Worm (Caenorhabditis elegans) whole organism, L4 larva: ENCODE measurements around the gene C53A5.16.

Experiments used
- Y105C5A.15 ChIP-seq: fragments of 200-800 bp; sonication (Bioruptor generic); IDR thresholded peaks from 2 replicates; pipeline ENCODE4 v1.3.6; 2022; ENCODE audit warnings: missing genetic modification characterization, missing compliant biosample characterization
- ceh-28 ChIP-seq: fragments of 150-350 bp; optimal IDR thresholded peaks from 2 replicates; lab custom pipeline; 2014; ENCODE audit warnings: missing biosample characterization, missing genetic modification reagents, missing genetic modification characterization
- daf-8 ChIP-seq: fragments of 200-800 bp; sonication (Bioruptor generic); IDR thresholded peaks from 2 replicates; pipeline ENCODE4 v1.3.6; 2022; ENCODE audit warnings: missing genetic modification characterization, missing compliant biosample characterization
- jun-1 ChIP-seq: fragments of 150-350 bp; optimal IDR thresholded peaks from 2 replicates; lab custom pipeline; 2014; ENCODE audit warnings: missing biosample characterization, missing genetic modification reagents, missing genetic modification characterization
- lin-1 ChIP-seq: fragments of 200-800 bp; sonication (Bioruptor generic); IDR thresholded peaks from 2 replicates; pipeline ENCODE4 v1.3.6; 2022; ENCODE audit warnings: missing genetic modification reagents, missing genetic modification characterization, missing compliant biosample characterization
- pha-4 ChIP-seq, 2 experiments: fragments of 150-350 bp in 1 of 2; fragments of 200-800 bp in 1 of 2; sonication (Bioruptor generic) in 1 of 2; IDR thresholded peaks in 1 of 2; optimal IDR thresholded peaks in 1 of 2; 2 replicates each; pipeline versions ENCODE4 v1.3.6 to Lab custom; 2014 to 2022; ENCODE audit warnings: missing genetic modification characterization in 2 of 2, missing genetic modification reagents in 2 of 2, missing biosample characterization in 1 of 2, missing compliant biosample characterization in 1 of 2
- saeg-2 ChIP-seq: fragments of 200-800 bp; sonication (Bioruptor generic); IDR thresholded peaks from 2 replicates; pipeline ENCODE4 v1.3.6; 2022; ENCODE audit warnings: missing genetic modification reagents, missing genetic modification characterization, missing compliant biosample characterization
- spr-3 ChIP-seq: fragments of 200-800 bp; sonication (Bioruptor generic); optimal IDR thresholded peaks from 2 replicates; lab custom pipeline; 2018; ENCODE audit warnings: mild to moderate bottlenecking, missing genetic modification characterization, missing compliant biosample characterization
- unc-130 ChIP-seq: sonication (generic microtip); optimal IDR thresholded peaks from 2 replicates; lab custom pipeline; 2016; ENCODE audit warnings: missing genetic modification reagents, missing genetic modification characterization, missing compliant biosample characterization
- unc-62 ChIP-seq, 3 experiments: fragments of 150-350 bp in 1 of 3; sonication (generic microtip); optimal IDR thresholded peaks in 2 of 3; peaks in 1 of 3; 1 replicate in 1 of 3; 2 replicates in 2 of 3; lab custom pipeline; 2014 to 2017; ENCODE audit warnings: missing biosample characterization in 3 of 3, missing genetic modification characterization in 3 of 3, missing genetic modification reagents in 3 of 3, missing genotype in 1 of 3
- vab-7 ChIP-seq: fragments of 200-800 bp; sonication (Bioruptor generic); IDR thresholded peaks from 2 replicates; pipeline ENCODE4 v1.3.6; 2022; ENCODE audit warnings: missing genetic modification reagents, missing genetic modification characterization, missing compliant biosample characterization
- zag-1 ChIP-seq: fragments of 150-350 bp; optimal IDR thresholded peaks from 2 replicates; lab custom pipeline; 2014; ENCODE audit warnings: missing biosample characterization, missing genetic modification characterization
- ztf-11 ChIP-seq: fragments of 150-350 bp; optimal IDR thresholded peaks from 2 replicates; lab custom pipeline; 2014; ENCODE audit warnings: missing biosample characterization, missing genetic modification characterization

- TF ChIP-seq ceh-28 (tag; lab: Kevin White, UChicago) = no peak
- no peak for TF ChIP-seq saeg-2
- no peak for TF ChIP-seq ztf-11 (tag; lab: Kevin White, UChicago)
- no peak for TF ChIP-seq lin-1 (GFP tag; lab: Robert Waterston, UW)
- TF ChIP-seq jun-1 (tag; lab: Kevin White, UChicago) = no peak
- no peak for TF ChIP-seq daf-8 (GFP tag; lab: Robert Waterston, UW)
- TF ChIP-seq pha-4 (GFP tag; IDR thresholded peaks at IDR 0.05; lab: Robert Waterston, UW) = no peak
- no peak for TF ChIP-seq pha-4 (tag; optimal IDR thresholded peaks at IDR 0.05; lab: Kevin White, UChicago)
- no peak for TF ChIP-seq vab-7 (GFP tag; lab: Robert Waterston, UW)
- TF ChIP-seq unc-130 (GFP tag; lab: Kevin White, UChicago) = no peak
- TF ChIP-seq spr-3 = no peak
- no peak for TF ChIP-seq zag-1 (tag; lab: Kevin White, UChicago)
- peak in 1 of 2 experiments; percentile 66 for TF ChIP-seq unc-62 (GFP tag; optimal IDR thresholded peaks at IDR 0.05 in 1 of 2; lab: Kevin White, UChicago)
- no peak for TF ChIP-seq unc-62 (tag; optimal IDR thresholded peaks at IDR 0.05; lab: Kevin White, UChicago)
- TF ChIP-seq Y105C5A.15 (GFP tag; lab: Robert Waterston, UW) = no peak
These were observed 13.9 kb downstream of the C53A5.16 start for ce11 chrV:14508556-14508955.
